Fruit fly (Drosophila melanogaster): ENCODE measurements around the gene CG31495.

dm6 chr3R:13789617-13790277 is 50.0 kb downstream of the CG31495 start:
- no peak for TF ChIP-seq Hr39 (GFP tag; optimal IDR thresholded peaks at IDR 0.05)
- TF ChIP-seq Lpt (GFP tag; optimal IDR thresholded peaks at IDR 0.05): no peak
- no peak for TF ChIP-seq CG8632 (GFP tag; optimal IDR thresholded peaks at IDR 0.05)
